Fruit fly (Drosophila melanogaster): Measurements from ENCODE around the gene mub.

Gene mub

dm6 chr3L:21841079-21841478 is 3.5 kb upstream of the mub start, which contains the start of gene P5CDh1:
Gene P5CDh1 (minus strand): TSS chr3L:21841356.
- TF ChIP-seq Jra (GFP tag; optimal IDR thresholded peaks at IDR 0.05) = no peak
- peak; percentile 52 for TF ChIP-seq Hnf4 (GFP tag; optimal IDR thresholded peaks at IDR 0.05)
- TF ChIP-seq h (GFP tag; optimal IDR thresholded peaks at IDR 0.05) = peak; percentile 33
- peak; percentile 0 for TF ChIP-seq Vsx2 (GFP tag; optimal IDR thresholded peaks at IDR 0.05; ENCODE audit: partially characterized antibody)
- no peak for TF ChIP-seq pan (optimal IDR thresholded peaks at IDR 0.05)
- no peak for TF ChIP-seq Dfd (GFP tag; optimal IDR thresholded peaks at IDR 0.05)
- TF ChIP-seq fru (GFP tag; optimal IDR thresholded peaks at IDR 0.05) = no peak
- TF ChIP-seq GATAd (GFP tag; optimal IDR thresholded peaks at IDR 0.05) = no peak
- no peak for TF ChIP-seq CG32264 (GFP tag; optimal IDR thresholded peaks at IDR 0.05)
- TF ChIP-seq CrebA (GFP tag; optimal IDR thresholded peaks at IDR 0.05; ENCODE audit: borderline replicate concordance) = no peak
- TF ChIP-seq foxo (GFP tag; optimal IDR thresholded peaks at IDR 0.05) = peak in 1 of 2 experiments; percentile 29
- no peak for TF ChIP-seq Dif (GFP tag; optimal IDR thresholded peaks at IDR 0.05; ENCODE audit: partially characterized antibody)
- TF ChIP-seq ey (GFP tag; optimal IDR thresholded peaks at IDR 0.05) = peak; percentile 13
- no peak for TF ChIP-seq HLH106 (tag; optimal IDR thresholded peaks at IDR 0.05)
- no peak for TF ChIP-seq sv (GFP tag; optimal IDR thresholded peaks at IDR 0.05)
- no peak for TF ChIP-seq Mio (GFP tag; optimal IDR thresholded peaks at IDR 0.05)
- no peak for TF ChIP-seq woc (GFP tag; optimal IDR thresholded peaks at IDR 0.05)
- peak; percentile 55 for TF ChIP-seq rgr (GFP tag; optimal IDR thresholded peaks at IDR 0.05)
- TF ChIP-seq Myc (optimal IDR thresholded peaks at IDR 0.05) = no peak
- no peak for TF ChIP-seq dl (GFP tag; optimal IDR thresholded peaks at IDR 0.05; ENCODE audit: insufficient read depth in 1 of 2, partially characterized antibody in 2 of 2)
- TF ChIP-seq psq (GFP tag; optimal IDR thresholded peaks at IDR 0.05) = no peak
- no peak for TF ChIP-seq tai (GFP tag; optimal IDR thresholded peaks at IDR 0.05)
- no peak for TF ChIP-seq Rel (GFP tag; optimal IDR thresholded peaks at IDR 0.05)
- TF ChIP-seq Rel (tag; optimal IDR thresholded peaks at IDR 0.05) = no peak
- peak; percentile 70 for TF ChIP-seq Hr83 (GFP tag; optimal IDR thresholded peaks at IDR 0.05; ENCODE audit: poor library complexity, severe bottlenecking)
- no peak for TF ChIP-seq jim (GFP tag; optimal IDR thresholded peaks at IDR 0.05)
- TF ChIP-seq usp (GFP tag; optimal IDR thresholded peaks at IDR 0.05) = no peak
- TF ChIP-seq brk (GFP tag; optimal IDR thresholded peaks at IDR 0.05) = no peak

dm6 chr3L:21842286-21842685 is 2.3 kb upstream of the mub start, which contains the start of gene CG14563:
Gene CG14563 (minus strand): TSS chr3L:21842386.
- TF ChIP-seq lola (GFP tag; optimal IDR thresholded peaks at IDR 0.05) = no peak

- TF ChIP-seq dl (GFP tag; optimal IDR thresholded peaks at IDR 0.05; ENCODE audit: insufficient read depth in 1 of 2, partially characterized antibody in 2 of 2) = no peak
- no peak for TF ChIP-seq CG32264 (GFP tag; optimal IDR thresholded peaks at IDR 0.05)
- no peak for TF ChIP-seq ey (GFP tag; optimal IDR thresholded peaks at IDR 0.05)
Measured at dm6 chr3L:21843307-21843706, 1.3 kb upstream of the mub start.

- no peak for TF ChIP-seq CG32264 (GFP tag; optimal IDR thresholded peaks at IDR 0.05)
- TF ChIP-seq Jra (GFP tag; optimal IDR thresholded peaks at IDR 0.05) = no peak
- TF ChIP-seq br (GFP tag; optimal IDR thresholded peaks at IDR 0.05) = no peak
- no peak for TF ChIP-seq dl (GFP tag; optimal IDR thresholded peaks at IDR 0.05; ENCODE audit: insufficient read depth in 1 of 2, partially characterized antibody in 2 of 2)
- TF ChIP-seq sv (GFP tag; optimal IDR thresholded peaks at IDR 0.05) = no peak
- TF ChIP-seq CG9705 (GFP tag; optimal IDR thresholded peaks at IDR 0.05) = no peak
- TF ChIP-seq GATAd (GFP tag; optimal IDR thresholded peaks at IDR 0.05) = no peak
- no peak for TF ChIP-seq dmrt93B (GFP tag; optimal IDR thresholded peaks at IDR 0.05)
- no peak for TF ChIP-seq tai (GFP tag; optimal IDR thresholded peaks at IDR 0.05)
- no peak for TF ChIP-seq h (GFP tag; optimal IDR thresholded peaks at IDR 0.05)
Measured at dm6 chr3L:21846591-21846990, 2.0 kb downstream of the mub start.

- TF ChIP-seq pan (optimal IDR thresholded peaks at IDR 0.05) (no peak), Mio (GFP tag; optimal IDR thresholded peaks at IDR 0.05) (no peak), Dif (GFP tag; optimal IDR thresholded peaks at IDR 0.05; ENCODE audit: partially characterized antibody) (no peak), psq (GFP tag; optimal IDR thresholded peaks at IDR 0.05) (no peak), Dfd (GFP tag; optimal IDR thresholded peaks at IDR 0.05) (peak; percentile 71), N (GFP tag; optimal IDR thresholded peaks at IDR 0.05) (no peak), usp (GFP tag; optimal IDR thresholded peaks at IDR 0.05) (no peak)
Measured at dm6 chr3L:21848320-21848719, 3.7 kb downstream of the mub start.

Data from whole organism, wandering third instar larva.